Worm (Caenorhabditis elegans): ENCODE data around the gene atf-2.

- TF ChIP-seq med-1 (GFP tag; optimal IDR thresholded peaks at IDR 0.05; ENCODE audit: insufficient read depth) (no peak), flt-1 (GFP tag; IDR thresholded peaks at IDR 0.05) (0 out of 2 replicates have a peak, but pooled peaks have one; percentile 56), tab-1 (GFP tag; IDR thresholded peaks at IDR 0.05) (no peak), ref-1 (GFP tag; conservative IDR thresholded peaks at IDR 0.05) (no peak), klf-2 (GFP tag; conservative IDR thresholded peaks at IDR 0.05) (no peak), ztf-23 (GFP tag; IDR thresholded peaks at IDR 0.05) (0 out of 2 replicates have a peak, but pooled peaks have one; percentile 41), cog-1 (tag; optimal IDR thresholded peaks at IDR 0.05) (no peak), T22C8.4 (GFP tag; IDR thresholded peaks at IDR 0.05) (no peak)
Observed at ce11 chrII:8789828-8790558, 38.2 kb downstream of the atf-2 start, which contains the start of gene F07H5.13.
